Worm (Caenorhabditis elegans) whole organism, L3 larva: Measurements from ENCODE around the gene sod-1.

ENCODE experiments used
- aly-2 ChIP-seq: fragments of 150-350 bp; optimal IDR thresholded peaks from 2 replicates; lab custom pipeline; 2014; ENCODE audit warnings: missing biosample characterization, missing genetic modification characterization
- ceh-82 ChIP-seq: fragments of 150-350 bp; optimal IDR thresholded peaks from 2 replicates; lab custom pipeline; 2014; ENCODE audit warnings: missing biosample characterization, missing genetic modification characterization
- elt-3 ChIP-seq, 3 experiments: fragments of 150-350 bp in 1 of 3; sonication (generic microtip) in 2 of 3; optimal IDR thresholded peaks; 2 replicates in 2 of 3; 4 replicates in 1 of 3; lab custom pipeline; 2014 to 2017; ENCODE audit warnings: missing biosample characterization in 3 of 3, missing genetic modification characterization in 3 of 3
- nfya-1 ChIP-seq: sonication (generic microtip); optimal IDR thresholded peaks from 2 replicates; lab custom pipeline; 2017; ENCODE audit warnings: missing genetic modification characterization, mild to moderate bottlenecking, missing compliant biosample characterization, antibody characterized with exemption, moderate library complexity; ENCODE audit not compliant: insufficient read depth
- pqm-1 ChIP-seq: fragments of 150-350 bp; optimal IDR thresholded peaks from 2 replicates; lab custom pipeline; 2017; ENCODE audit warnings: missing biosample characterization, missing genetic modification characterization, inconsistent platforms
- sea-2 ChIP-seq: fragments of 150-350 bp; sonication (generic microtip); optimal IDR thresholded peaks from 4 replicates; lab custom pipeline; 2014; ENCODE audit warnings: missing biosample characterization, missing genetic modification reagents, missing genetic modification characterization
- unc-39 ChIP-seq: sonication (generic microtip); optimal IDR thresholded peaks from 4 replicates; lab custom pipeline; 2017; ENCODE audit warnings: missing biosample characterization, missing genetic modification characterization
- unc-62 ChIP-seq: fragments of 150-350 bp; sonication (generic microtip); optimal IDR thresholded peaks from 4 replicates; lab custom pipeline; 2014; ENCODE audit warnings: missing biosample characterization, missing genetic modification reagents, missing genetic modification characterization
- ztf-11 ChIP-seq: fragments of 150-350 bp; optimal IDR thresholded peaks from 2 replicates; lab custom pipeline; 2014; ENCODE audit warnings: missing biosample characterization, missing genetic modification characterization

DNA sequence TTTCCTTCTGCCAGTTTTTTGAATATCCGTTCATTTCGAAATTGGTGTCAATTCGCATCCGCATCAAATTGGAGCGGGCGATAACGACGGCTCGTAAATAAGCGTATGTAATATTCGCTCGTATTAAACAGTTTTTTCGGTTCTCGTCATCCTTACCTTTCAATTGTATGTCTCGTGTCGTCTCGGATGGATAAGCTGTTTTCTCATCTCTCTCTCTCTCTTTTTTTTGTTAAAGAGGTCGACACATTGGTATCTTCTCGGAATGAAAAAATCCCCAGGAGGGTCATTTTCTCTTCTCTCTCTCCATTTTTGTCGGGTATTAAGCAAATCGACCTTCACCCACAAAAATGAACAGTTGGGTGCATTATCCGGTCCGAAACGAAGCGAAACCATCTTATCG is 5.2 kb upstream of the sod-1 start:
- TF ChIP-seq elt-3 (tag; optimal IDR thresholded peaks at IDR 0.05; lab: Kevin White, UChicago) (no peak), unc-62 (GFP tag; lab: Kevin White, UChicago) (no peak), pqm-1 (tag; lab: Kevin White, UChicago) (no peak), sea-2 (GFP tag; lab: Kevin White, UChicago) (no peak), unc-39 (no peak), aly-2 (tag; lab: Kevin White, UChicago) (no peak), ceh-82 (tag; lab: Kevin White, UChicago) (no peak), nfya-1 (no peak), ztf-11 (tag; lab: Kevin White, UChicago) (no peak)
